Worm (Caenorhabditis elegans) whole organism, mixed stage, embryonic: ENCODE results near the gene ceh-18.

ENCODE experiments used
- blmp-1 ChIP-seq: fragments of 150-350 bp; optimal IDR thresholded peaks from 2 replicates; lab custom pipeline; 2014; ENCODE audit warnings: missing biosample characterization, missing genetic modification characterization
- ces-1 ChIP-seq: fragments of 150-350 bp; optimal IDR thresholded peaks from 2 replicates; lab custom pipeline; 2014; ENCODE audit warnings: missing biosample characterization, missing genetic modification reagents, missing genetic modification characterization
- elt-3 ChIP-seq: fragments of 150-350 bp; optimal IDR thresholded peaks from 2 replicates; lab custom pipeline; 2014; ENCODE audit warnings: missing biosample characterization, missing genetic modification characterization
- lsy-2 ChIP-seq: fragments of 150-350 bp; optimal IDR thresholded peaks from 2 replicates; lab custom pipeline; 2014; ENCODE audit warnings: missing biosample characterization, missing genetic modification characterization
- mep-1 ChIP-seq: fragments of 150-350 bp; optimal IDR thresholded peaks from 2 replicates; lab custom pipeline; 2017; ENCODE audit warnings: missing biosample characterization, missing genetic modification reagents, missing genetic modification characterization, inconsistent platforms
- nhr-12 ChIP-seq: fragments of 150-350 bp; optimal IDR thresholded peaks from 2 replicates; lab custom pipeline; 2014; ENCODE audit warnings: missing biosample characterization, missing genetic modification characterization
- nhr-28 ChIP-seq: fragments of 150-350 bp; optimal IDR thresholded peaks from 2 replicates; lab custom pipeline; 2014; ENCODE audit warnings: missing biosample characterization, missing genetic modification characterization
- snpc-4 ChIP-seq: fragments of 150-350 bp; optimal IDR thresholded peaks from 2 replicates; lab custom pipeline; 2014; ENCODE audit warnings: missing biosample characterization, missing genetic modification characterization
- tbx-8 ChIP-seq: fragments of 200-800 bp; sonication (Bioruptor generic); optimal IDR thresholded peaks from 2 replicates; lab custom pipeline; 2018; ENCODE audit warnings: mild to moderate bottlenecking, missing genetic modification characterization, moderate library complexity, missing compliant biosample characterization
- unc-62 ChIP-seq: fragments of 150-350 bp; optimal IDR thresholded peaks from 2 replicates; lab custom pipeline; 2014; ENCODE audit warnings: missing biosample characterization, missing genetic modification reagents, missing genetic modification characterization
- ztf-11 ChIP-seq: fragments of 150-350 bp; optimal IDR thresholded peaks from 2 replicates; lab custom pipeline; 2014; ENCODE audit warnings: missing biosample characterization, missing genetic modification characterization

ce11 chrX:3878233-3878632 is 20.6 kb upstream of the ceh-18 start, which contains the start of gene F47F2.1:
- TF ChIP-seq lsy-2 (tag; lab: Kevin White, UChicago) (no peak), tbx-8 (GFP tag; lab: Kevin White, UChicago) (no peak), elt-3 (tag; lab: Kevin White, UChicago) (no peak), snpc-4 (tag; lab: Kevin White, UChicago) (no peak), ces-1 (GFP tag; lab: Kevin White, UChicago) (no peak), unc-62 (GFP tag; lab: Kevin White, UChicago) (no peak), blmp-1 (no peak), nhr-28 (no peak), mep-1 (tag; lab: Kevin White, UChicago) (no peak), ztf-11 (no peak), nhr-12 (tag; lab: Kevin White, UChicago) (no peak)
